Worm (Caenorhabditis elegans) whole organism, early embryonic: Measurements from ENCODE around the gene Y43F8B.29.

ENCODE experiments used
- B0310.2 ChIP-seq: sonication (generic microtip); optimal IDR thresholded peaks from 2 replicates; lab custom pipeline; 2016; ENCODE audit warnings: mild to moderate bottlenecking, missing genetic modification characterization, missing compliant biosample characterization
- F13C5.2 ChIP-seq: sonication (generic microtip); optimal IDR thresholded peaks from 2 replicates; lab custom pipeline; 2017; ENCODE audit warnings: mild to moderate bottlenecking, missing genetic modification characterization, inconsistent platforms, missing compliant biosample characterization
- aly-1 ChIP-seq: sonication (generic microtip); optimal IDR thresholded peaks from 2 replicates; lab custom pipeline; 2016; ENCODE audit warnings: missing genetic modification characterization, missing compliant biosample characterization
- ama-1 ChIP-seq: fragments of 150-350 bp; optimal IDR thresholded peaks from 2 replicates; lab custom pipeline; 2014
- ceh-13 ChIP-seq: fragments of 200-800 bp; sonication (Bioruptor generic); optimal IDR thresholded peaks from 2 replicates; lab custom pipeline; 2018; ENCODE audit warnings: mild to moderate bottlenecking, missing genetic modification characterization, missing compliant biosample characterization
- ets-7 ChIP-seq: sonication (generic microtip); optimal IDR thresholded peaks from 2 replicates; lab custom pipeline; 2016; ENCODE audit warnings: missing genotype, missing genetic modification characterization, missing compliant biosample characterization
- flt-1 ChIP-seq: fragments of 200-800 bp; sonication (Bioruptor generic); IDR thresholded peaks from 2 replicates; pipeline ENCODE4 v1.3.6; 2022; ENCODE audit warnings: missing genetic modification characterization, missing compliant biosample characterization
- hmbx-1 ChIP-seq: sonication (generic microtip); optimal IDR thresholded peaks from 2 replicates; lab custom pipeline; 2016; ENCODE audit warnings: mild to moderate bottlenecking, missing genetic modification characterization, missing compliant biosample characterization
- hmg-4 ChIP-seq: fragments of 200-800 bp; sonication (Bioruptor generic); optimal IDR thresholded peaks from 2 replicates; lab custom pipeline; 2018; ENCODE audit warnings: mild to moderate bottlenecking, missing genetic modification characterization, missing compliant biosample characterization
- hnd-1 ChIP-seq: sonication (generic microtip); optimal IDR thresholded peaks from 2 replicates; lab custom pipeline; 2016; ENCODE audit warnings: missing genetic modification characterization, missing compliant biosample characterization
- scrt-1 ChIP-seq: fragments of 200-800 bp; sonication (Bioruptor generic); IDR thresholded peaks from 2 replicates; pipeline ENCODE4 v1.3.6; 2022; ENCODE audit warnings: missing genetic modification characterization, missing compliant biosample characterization
- sea-1 ChIP-seq: fragments of 200-800 bp; sonication (Bioruptor generic); conservative IDR thresholded peaks from 2 replicates; pipeline ENCODE4 v1.3.6; 2022; ENCODE audit warnings: missing genetic modification characterization, missing compliant biosample characterization
- tbx-37 ChIP-seq: fragments of 200-800 bp; sonication (Bioruptor generic); conservative IDR thresholded peaks from 2 replicates; pipeline ENCODE4 v1.3.6; 2022; ENCODE audit warnings: missing genetic modification reagents, missing genetic modification characterization, missing compliant biosample characterization

- TF ChIP-seq hmg-4 (GFP tag; lab: Kevin White, UChicago) = no peak
- no peak for TF ChIP-seq ama-1
- TF ChIP-seq ceh-13 (GFP tag; lab: Kevin White, UChicago) = no peak
- TF ChIP-seq F13C5.2 = no peak
- no peak for TF ChIP-seq B0310.2 (tag; lab: Kevin White, UChicago)
- no peak for TF ChIP-seq tbx-37 (GFP tag; lab: Robert Waterston, UW)
- TF ChIP-seq sea-1 (GFP tag; lab: Robert Waterston, UW) = no peak
- no peak for TF ChIP-seq aly-1 (tag; lab: Kevin White, UChicago)
- no peak for TF ChIP-seq ets-7 (tag; lab: Kevin White, UChicago)
- no peak for TF ChIP-seq flt-1 (GFP tag; lab: Robert Waterston, UW)
- no peak for TF ChIP-seq hnd-1 (tag; lab: Kevin White, UChicago)
- TF ChIP-seq scrt-1 (GFP tag; lab: Robert Waterston, UW) = no peak
- no peak for TF ChIP-seq hmbx-1 (tag; lab: Kevin White, UChicago)
Measured at ce11 chrV:19527565-19527964, 36.2 kb downstream of the Y43F8B.29 start.
